Fruit fly (Drosophila melanogaster): ENCODE results near the gene Ugt35A1.

DNA sequence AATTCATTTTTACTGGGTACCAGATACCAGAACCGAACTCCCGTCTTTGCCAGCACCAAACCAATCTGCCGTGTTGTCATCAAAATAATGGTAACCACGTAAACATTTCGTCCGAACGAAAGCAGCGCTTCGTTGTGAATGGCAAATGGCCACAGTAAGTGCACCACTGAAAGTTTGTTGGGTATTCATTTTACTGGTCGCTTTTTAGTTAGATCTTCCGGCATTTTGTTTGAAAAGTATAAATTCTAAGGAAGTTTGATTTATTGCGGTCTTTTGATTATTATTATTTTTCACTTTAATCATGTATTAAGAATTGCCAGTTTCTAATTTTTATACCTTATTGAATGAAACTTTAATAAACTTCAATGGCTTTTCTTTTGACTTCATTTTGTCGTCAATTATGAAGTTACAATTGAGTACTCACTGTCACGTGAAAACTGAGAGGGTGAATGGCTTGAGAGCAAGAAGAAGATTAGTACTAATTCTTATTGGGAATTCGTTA lies 42.0 kb upstream of the Ugt35A1 start, which contains the start of gene ZnT86D:
- no peak for TF ChIP-seq usp (GFP tag; optimal IDR thresholded peaks at IDR 0.05)
- TF ChIP-seq fru (GFP tag; optimal IDR thresholded peaks at IDR 0.05), result peak; percentile 86
- peak; percentile 61 for TF ChIP-seq ey (GFP tag; optimal IDR thresholded peaks at IDR 0.05)
- peak; percentile 58 for TF ChIP-seq Myc (optimal IDR thresholded peaks at IDR 0.05)
- TF ChIP-seq Abd-B (GFP tag; optimal IDR thresholded peaks at IDR 0.05), result no peak
- TF ChIP-seq OdsH (GFP tag; optimal IDR thresholded peaks at IDR 0.05), result peak; percentile 33
- TF ChIP-seq sage (GFP tag; optimal IDR thresholded peaks at IDR 0.05), result no peak
- TF ChIP-seq pan (optimal IDR thresholded peaks at IDR 0.05), result no peak
- TF ChIP-seq Hr83 (GFP tag; optimal IDR thresholded peaks at IDR 0.05; ENCODE audit: poor library complexity, severe bottlenecking), result peak; percentile 39
- TF ChIP-seq HLH106 (tag; optimal IDR thresholded peaks at IDR 0.05), result peak; percentile 84
- TF ChIP-seq rgr (GFP tag; optimal IDR thresholded peaks at IDR 0.05), result peak; percentile 63
- TF ChIP-seq dsf (GFP tag; optimal IDR thresholded peaks at IDR 0.05; ENCODE audit: borderline replicate concordance), result no peak
